Worm (Caenorhabditis elegans) whole organism, young adult: ENCODE data around the gene sea-2.

Experiments
- F33H1.4 ChIP-seq: fragments of 200-800 bp; sonication (Bioruptor generic); IDR thresholded peaks from 2 replicates; pipeline ENCODE4 v1.3.6; 2022; ENCODE audit warnings: missing genetic modification reagents, missing genetic modification characterization, missing compliant biosample characterization
- F49E8.2 ChIP-seq: sonication (generic microtip); optimal IDR thresholded peaks from 3 replicates; lab custom pipeline; 2017; ENCODE audit warnings: missing genetic modification characterization, mild to moderate bottlenecking, missing compliant biosample characterization, antibody characterized with exemption, moderate library complexity; ENCODE audit not compliant: insufficient read depth
- F57A8.1 ChIP-seq: fragments of 200-800 bp; sonication (Bioruptor generic); optimal IDR thresholded peaks from 2 replicates; lab custom pipeline; 2018; ENCODE audit warnings: mild to moderate bottlenecking, missing genetic modification characterization, moderate library complexity, missing compliant biosample characterization
- F57C9.4 ChIP-seq: sonication (generic microtip); optimal IDR thresholded peaks from 2 replicates; lab custom pipeline; 2017; ENCODE audit warnings: mild to moderate bottlenecking, missing genetic modification characterization, missing compliant biosample characterization
- K11D2.4 ChIP-seq: fragments of 200-800 bp; sonication (Bioruptor generic); IDR thresholded peaks from 2 replicates; pipeline ENCODE4 v1.3.6; 2022; ENCODE audit warnings: missing genetic modification reagents, missing genetic modification characterization, missing compliant biosample characterization
- T26A5.8 ChIP-seq: sonication (generic microtip); optimal IDR thresholded peaks from 2 replicates; lab custom pipeline; 2016; ENCODE audit warnings: missing genetic modification characterization, missing compliant biosample characterization
- Y53F4B.3 ChIP-seq: fragments of 200-800 bp; sonication (Bioruptor generic); IDR thresholded peaks from 2 replicates; pipeline ENCODE4 v1.3.6; 2022; ENCODE audit warnings: missing genetic modification reagents, missing genetic modification characterization, missing compliant biosample characterization
- Y56A3A.18 ChIP-seq: fragments of 200-800 bp; sonication (Bioruptor generic); IDR thresholded peaks from 2 replicates; pipeline ENCODE4 v1.3.6; 2022; ENCODE audit warnings: missing genetic modification reagents, missing genetic modification characterization, missing compliant biosample characterization
- attf-3 ChIP-seq: fragments of 200-800 bp; sonication (Bioruptor generic); conservative IDR thresholded peaks from 2 replicates; pipeline ENCODE4 v1.3.6; 2022; ENCODE audit warnings: missing genetic modification reagents, missing genetic modification characterization, missing compliant biosample characterization
- attf-5 ChIP-seq: fragments of 200-800 bp; sonication (Bioruptor generic); optimal IDR thresholded peaks from 2 replicates; lab custom pipeline; 2018; ENCODE audit warnings: mild to moderate bottlenecking, missing genetic modification characterization, missing compliant biosample characterization
- bed-1 ChIP-seq: fragments of 200-800 bp; sonication (Bioruptor generic); IDR thresholded peaks from 2 replicates; pipeline ENCODE4 v1.3.6; 2022; ENCODE audit warnings: missing genetic modification reagents, missing genetic modification characterization, missing compliant biosample characterization
- cebp-1 ChIP-seq, 2 experiments: fragments of 200-800 bp in 1 of 2; sonication (Bioruptor generic) in 1 of 2; sonication (generic microtip) in 1 of 2; IDR thresholded peaks in 1 of 2; optimal IDR thresholded peaks in 1 of 2; 2 replicates each; pipeline versions ENCODE4 v1.3.6 to Lab custom; 2017 to 2022; ENCODE audit warnings: missing compliant biosample characterization in 2 of 2, missing genetic modification characterization in 2 of 2, mild to moderate bottlenecking in 1 of 2, missing genetic modification reagents in 1 of 2, moderate library complexity in 1 of 2
- ceh-27 ChIP-seq: fragments of 200-800 bp; sonication (Bioruptor generic); optimal IDR thresholded peaks from 2 replicates; lab custom pipeline; 2018; ENCODE audit warnings: mild to moderate bottlenecking, missing genetic modification characterization, moderate library complexity, missing compliant biosample characterization
- dox-1 ChIP-seq: fragments of 200-800 bp; sonication (Bioruptor generic); IDR thresholded peaks from 2 replicates; pipeline ENCODE4 v1.3.6; 2022; ENCODE audit warnings: missing genetic modification reagents, missing genetic modification characterization, missing compliant biosample characterization
- efl-1 ChIP-seq: fragments of 150-350 bp; optimal IDR thresholded peaks from 2 replicates; lab custom pipeline; 2014; ENCODE audit warnings: missing biosample characterization, missing genetic modification reagents, missing genetic modification characterization
- egl-18 ChIP-seq: fragments of 200-800 bp; sonication (Bioruptor generic); IDR thresholded peaks from 2 replicates; pipeline ENCODE4 v1.3.6; 2022; ENCODE audit warnings: missing genetic modification reagents, missing genetic modification characterization, missing compliant biosample characterization
- him-1 ChIP-seq: sonication (generic microtip); optimal IDR thresholded peaks from 2 replicates; lab custom pipeline; 2016; ENCODE audit warnings: missing genotype, missing genetic modification reagents, missing genetic modification characterization, missing compliant biosample characterization
- hlh-26 ChIP-seq: fragments of 200-800 bp; sonication (Bioruptor generic); conservative IDR thresholded peaks from 2 replicates; pipeline ENCODE4 v1.3.6; 2022; ENCODE audit warnings: missing genetic modification reagents, missing genetic modification characterization, missing compliant biosample characterization
- hmg-1.2 ChIP-seq: fragments of 200-800 bp; sonication (Bioruptor generic); IDR thresholded peaks from 2 replicates; pipeline ENCODE4 v1.3.6; 2022; ENCODE audit warnings: missing genetic modification reagents, missing genetic modification characterization, missing compliant biosample characterization
- let-607 ChIP-seq, 2 experiments: fragments of 200-800 bp in 1 of 2; sonication (Bioruptor generic) in 1 of 2; sonication (generic microtip) in 1 of 2; optimal IDR thresholded peaks; 2 replicates each; lab custom pipeline; 2016 to 2018; ENCODE audit warnings: mild to moderate bottlenecking in 2 of 2, missing compliant biosample characterization in 2 of 2, missing genetic modification characterization in 2 of 2, moderate library complexity in 2 of 2, missing genotype in 1 of 2
- lin-35 ChIP-seq, 3 experiments: fragments of 150-350 bp in 2 of 3; sonication (generic microtip) in 1 of 3; optimal IDR thresholded peaks; 2 replicates each; lab custom pipeline; 2014 to 2018; ENCODE audit warnings: missing biosample characterization in 3 of 3, missing genetic modification characterization in 3 of 3, missing genetic modification reagents in 3 of 3
- lin-40 ChIP-seq: sonication (generic microtip); optimal IDR thresholded peaks from 2 replicates; lab custom pipeline; 2016; ENCODE audit warnings: missing genetic modification characterization, mild to moderate bottlenecking, missing compliant biosample characterization, missing genotype, missing genetic modification reagents
- lir-1 ChIP-seq: fragments of 200-800 bp; sonication (Bioruptor generic); conservative IDR thresholded peaks from 2 replicates; pipeline ENCODE4 v1.3.6; 2022; ENCODE audit warnings: missing genetic modification reagents, missing genetic modification characterization, missing compliant biosample characterization
- madf-6 ChIP-seq: fragments of 200-800 bp; sonication (Bioruptor generic); IDR thresholded peaks from 2 replicates; pipeline ENCODE4 v1.3.6; 2022; ENCODE audit warnings: missing genetic modification reagents, missing genetic modification characterization, missing compliant biosample characterization
- mcd-1 ChIP-seq: fragments of 200-800 bp; sonication (Bioruptor generic); IDR thresholded peaks from 2 replicates; pipeline ENCODE4 v1.3.6; 2022; ENCODE audit warnings: missing genetic modification reagents, missing genetic modification characterization, missing compliant biosample characterization
- nfyb-1 ChIP-seq: fragments of 200-800 bp; sonication (Bioruptor generic); IDR thresholded peaks from 2 replicates; pipeline ENCODE4 v1.3.6; 2022; ENCODE audit warnings: missing genetic modification reagents, missing genetic modification characterization, missing compliant biosample characterization
- nhr-80 ChIP-seq: sonication (generic microtip); optimal IDR thresholded peaks from 2 replicates; lab custom pipeline; 2016; ENCODE audit warnings: missing genetic modification characterization, missing compliant biosample characterization
- pha-4 ChIP-seq: fragments of 150-350 bp; sonication (generic microtip); optimal IDR thresholded peaks from 2 replicates; lab custom pipeline; 2014; ENCODE audit warnings: missing biosample characterization, missing genetic modification reagents, missing genetic modification characterization
- rec-8 ChIP-seq, 2 experiments: sonication (generic microtip); optimal IDR thresholded peaks; 2 replicates each; lab custom pipeline; 2016; ENCODE audit warnings: mild to moderate bottlenecking in 2 of 2, missing genetic modification characterization in 2 of 2, missing genetic modification reagents in 2 of 2, missing genotype in 2 of 2, missing biosample characterization in 1 of 2, missing compliant biosample characterization in 1 of 2, moderate library complexity in 1 of 2
- repo-1 ChIP-seq: sonication (generic microtip); optimal IDR thresholded peaks from 2 replicates; lab custom pipeline; 2017; ENCODE audit warnings: mild to moderate bottlenecking, missing genetic modification characterization, missing compliant biosample characterization
- snpc-1.1 ChIP-seq: sonication (generic microtip); optimal IDR thresholded peaks from 2 replicates; lab custom pipeline; 2017; ENCODE audit warnings: missing genetic modification characterization, mild to moderate bottlenecking, missing compliant biosample characterization, antibody characterized with exemption, moderate library complexity, missing genotype, missing genetic modification reagents; ENCODE audit not compliant: insufficient read depth
- snpc-4 ChIP-seq, 5 experiments: fragments of 150-350 bp in 1 of 5; sonication (generic microtip) in 4 of 5; optimal IDR thresholded peaks; 2 replicates each; lab custom pipeline; 2014 to 2018; ENCODE audit warnings: missing genetic modification characterization in 5 of 5, missing biosample characterization in 3 of 5, antibody characterized with exemption in 2 of 5, mild to moderate bottlenecking in 2 of 5, missing compliant biosample characterization in 2 of 5, missing genotype in 2 of 5, moderate library complexity in 2 of 5, missing genetic modification reagents in 1 of 5
- tbp1 ChIP-seq: fragments of 200-800 bp; sonication (Bioruptor generic); optimal IDR thresholded peaks from 2 replicates; lab custom pipeline; 2018; ENCODE audit warnings: mild to moderate bottlenecking, missing genetic modification characterization, missing compliant biosample characterization
- zfh-2 ChIP-seq: fragments of 200-800 bp; sonication (Bioruptor generic); conservative IDR thresholded peaks from 2 replicates; pipeline ENCODE4 v1.3.6; 2022; ENCODE audit warnings: missing genetic modification reagents, missing genetic modification characterization, missing compliant biosample characterization
- ztf-25 ChIP-seq: fragments of 200-800 bp; sonication (Bioruptor generic); IDR thresholded peaks from 2 replicates; pipeline ENCODE4 v1.3.6; 2022; ENCODE audit warnings: missing genetic modification reagents, missing genetic modification characterization, missing compliant biosample characterization

Gene sea-2

ce11 chrII:3927943-3928393 is 22.2 kb upstream of the sea-2 start, which contains the start of gene plpp-1.1:
Gene plpp-1.1, minus strand, starts transcription at chrII:3927993.
- no peak for TF ChIP-seq lir-1 (GFP tag; lab: Robert Waterston, UW)
- TF ChIP-seq pha-4 (tag; lab: Kevin White, UChicago) = no peak
- TF ChIP-seq hmg-1.2 (GFP tag; lab: Robert Waterston, UW) = no peak
- TF ChIP-seq nfyb-1 (GFP tag; lab: Robert Waterston, UW) = 0 out of 2 replicates have a peak, but pooled peaks have one; percentile 66
- no peak for TF ChIP-seq dox-1 (GFP tag; lab: Robert Waterston, UW)
- TF ChIP-seq F33H1.4 (GFP tag; lab: Robert Waterston, UW) = no peak
- TF ChIP-seq zfh-2 = 0 out of 2 replicates have a peak, but pooled peaks have one; percentile 9
- no peak for TF ChIP-seq him-1

ce11 chrII:3929446-3929845 is 20.7 kb upstream of the sea-2 start:
- TF ChIP-seq bed-1 (GFP tag; lab: Robert Waterston, UW) (no peak), nhr-80 (tag; lab: Kevin White, UChicago) (peak; percentile 4), mcd-1 (GFP tag; lab: Robert Waterston, UW) (no peak), F57C9.4 (tag; lab: Kevin White, UChicago) (no peak), repo-1 (tag; lab: Kevin White, UChicago) (no peak), ceh-27 (GFP tag; lab: Kevin White, UChicago) (peak; percentile 1), pha-4 (tag; lab: Kevin White, UChicago) (no peak), Y56A3A.18 (GFP tag; lab: Robert Waterston, UW) (no peak), F49E8.2 (no peak), F57A8.1 (GFP tag; lab: Kevin White, UChicago) (no peak), rec-8 (tag; optimal IDR thresholded peaks at IDR 0.05; lab: Kevin White, UChicago) (no peak), T26A5.8 (tag; lab: Kevin White, UChicago) (no peak), Y53F4B.3 (GFP tag; lab: Robert Waterston, UW) (no peak), let-607 (tag; optimal IDR thresholded peaks at IDR 0.05; lab: Kevin White, UChicago) (no peak), hlh-26 (no peak), madf-6 (GFP tag; lab: Robert Waterston, UW) (no peak)

- TF ChIP-seq nfyb-1 (GFP tag; lab: Robert Waterston, UW) (peak; percentile 97), attf-5 (GFP tag; lab: Kevin White, UChicago) (peak; percentile 45), attf-3 (GFP tag; lab: Robert Waterston, UW) (no peak), cebp-1 (GFP tag; IDR thresholded peaks at IDR 0.05; lab: Robert Waterston, UW) (no peak), cebp-1 (tag; optimal IDR thresholded peaks at IDR 0.05; lab: Kevin White, UChicago) (peak; percentile 55), dox-1 (GFP tag; lab: Robert Waterston, UW) (0 out of 2 replicates have a peak, but pooled peaks have one; percentile 26), hmg-1.2 (GFP tag; lab: Robert Waterston, UW) (peak; percentile 87; the same call in 1 of the 2 replicates), lin-40 (tag; lab: Kevin White, UChicago) (peak; percentile 9), snpc-1.1 (tag; lab: Kevin White, UChicago) (no peak), snpc-4 (GFP tag; optimal IDR thresholded peaks at IDR 0.05; lab: Kevin White, UChicago) (no peak), snpc-4 (tag; optimal IDR thresholded peaks at IDR 0.05; lab: Kevin White, UChicago) (peak in 1 of 4 experiments; percentile 8), K11D2.4 (0 out of 2 replicates have a peak, but pooled peaks have one; percentile 14), egl-18 (GFP tag; lab: Robert Waterston, UW) (no peak), tbp1 (GFP tag; lab: Kevin White, UChicago) (peak; percentile 1), lin-35 (GFP tag; optimal IDR thresholded peaks at IDR 0.05; lab: Kevin White, UChicago) (peak in 1 of 3 experiments; percentile 24), ztf-25 (no peak), zfh-2 (peak; percentile 85), efl-1 (GFP tag; lab: Kevin White, UChicago) (no peak), nhr-80 (tag; lab: Kevin White, UChicago) (peak; percentile 46)
Observed at ce11 chrII:3930478-3931182, 19.5 kb upstream of the sea-2 start.
